Worm (Caenorhabditis elegans) whole organism, early embryonic: ENCODE measurements around the gene ZK1010.2.

Source experiments
- F13C5.2 ChIP-seq: sonication (generic microtip); optimal IDR thresholded peaks from 2 replicates; lab custom pipeline; 2017; ENCODE audit warnings: mild to moderate bottlenecking, missing genetic modification characterization, inconsistent platforms, missing compliant biosample characterization
- aly-1 ChIP-seq: sonication (generic microtip); optimal IDR thresholded peaks from 2 replicates; lab custom pipeline; 2016; ENCODE audit warnings: missing genetic modification characterization, missing compliant biosample characterization
- ama-1 ChIP-seq: fragments of 150-350 bp; optimal IDR thresholded peaks from 2 replicates; lab custom pipeline; 2014
- ceh-13 ChIP-seq: fragments of 200-800 bp; sonication (Bioruptor generic); optimal IDR thresholded peaks from 2 replicates; lab custom pipeline; 2018; ENCODE audit warnings: mild to moderate bottlenecking, missing genetic modification characterization, missing compliant biosample characterization
- ceh-36 ChIP-seq: sonication (generic microtip); optimal IDR thresholded peaks from 2 replicates; lab custom pipeline; 2016; ENCODE audit warnings: missing genetic modification characterization, inconsistent platforms, missing compliant biosample characterization
- flt-1 ChIP-seq: fragments of 200-800 bp; sonication (Bioruptor generic); IDR thresholded peaks from 2 replicates; pipeline ENCODE4 v1.3.6; 2022; ENCODE audit warnings: missing genetic modification characterization, missing compliant biosample characterization
- hmg-4 ChIP-seq: fragments of 200-800 bp; sonication (Bioruptor generic); optimal IDR thresholded peaks from 2 replicates; lab custom pipeline; 2018; ENCODE audit warnings: mild to moderate bottlenecking, missing genetic modification characterization, missing compliant biosample characterization
- sea-1 ChIP-seq: fragments of 200-800 bp; sonication (Bioruptor generic); conservative IDR thresholded peaks from 2 replicates; pipeline ENCODE4 v1.3.6; 2022; ENCODE audit warnings: missing genetic modification characterization, missing compliant biosample characterization
- tra-4 ChIP-seq: sonication (generic microtip); optimal IDR thresholded peaks from 2 replicates; lab custom pipeline; 2017; ENCODE audit warnings: missing genetic modification characterization, missing compliant biosample characterization

DNA sequence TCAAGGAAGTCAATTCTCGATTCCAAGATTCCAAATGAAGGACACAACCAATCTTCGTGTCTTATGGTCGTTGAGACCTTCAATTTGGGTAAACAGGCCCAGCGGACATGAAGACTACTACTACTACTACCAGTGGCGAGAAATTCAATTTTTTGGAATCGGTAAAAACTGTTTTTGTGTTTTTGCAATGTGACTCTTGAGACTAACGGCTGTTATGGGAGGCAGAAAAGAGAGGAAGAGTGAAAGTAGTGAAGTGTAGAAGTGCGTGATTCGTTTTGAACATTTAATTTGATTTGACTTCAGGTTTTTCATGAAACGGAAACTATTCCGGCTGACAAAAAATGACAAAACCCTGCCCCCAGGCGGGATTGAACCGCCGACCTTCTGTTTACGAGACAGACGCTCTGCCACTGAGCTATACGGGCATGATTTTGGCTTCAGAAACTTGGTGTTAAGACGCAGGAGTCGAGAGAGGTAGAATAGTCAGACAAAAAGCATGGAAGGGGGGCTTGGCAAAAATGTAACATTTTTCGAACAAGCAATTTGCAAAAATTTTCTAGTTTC lies 38.2 kb upstream of the ZK1010.2 start:
- TF ChIP-seq flt-1 (GFP tag; lab: Robert Waterston, UW) (no peak), ama-1 (lab: Kevin White, UChicago) (no peak), sea-1 (no peak), ceh-13 (GFP tag; lab: Kevin White, UChicago) (no peak), hmg-4 (GFP tag; lab: Kevin White, UChicago) (no peak), aly-1 (tag; lab: Kevin White, UChicago) (no peak), ceh-36 (tag; lab: Kevin White, UChicago) (no peak), tra-4 (tag; lab: Kevin White, UChicago) (no peak), F13C5.2 (tag; lab: Kevin White, UChicago) (no peak)
